Fruit fly (Drosophila melanogaster): ENCODE measurements around the gene 5PtaseI.
A peak's percentile ranks its signal among the peaks of the same experiment; 100 is the strongest.

5PtaseI gene

dm6 chr3R:25009745-25010446 lies 35.1 kb downstream of the 5PtaseI start (continued):
- TF ChIP-seq spab (GFP tag; optimal IDR thresholded peaks at IDR 0.05) (peak; percentile 85), CG7368 (GFP tag; optimal IDR thresholded peaks at IDR 0.05) (peak; percentile 74), Smox (GFP tag; optimal IDR thresholded peaks at IDR 0.05) (peak; percentile 49), Met (GFP tag; optimal IDR thresholded peaks at IDR 0.05) (peak; percentile 69), dac (GFP tag; optimal IDR thresholded peaks at IDR 0.05) (peak; percentile 90), Sox14 (GFP tag; optimal IDR thresholded peaks at IDR 0.05) (peak; percentile 88), CG11902 (GFP tag; optimal IDR thresholded peaks at IDR 0.05) (peak; percentile 44), salr (GFP tag; optimal IDR thresholded peaks at IDR 0.05) (peak; percentile 82 to 88), Eip78C (GFP tag) (peak; percentile 95)

DNA sequence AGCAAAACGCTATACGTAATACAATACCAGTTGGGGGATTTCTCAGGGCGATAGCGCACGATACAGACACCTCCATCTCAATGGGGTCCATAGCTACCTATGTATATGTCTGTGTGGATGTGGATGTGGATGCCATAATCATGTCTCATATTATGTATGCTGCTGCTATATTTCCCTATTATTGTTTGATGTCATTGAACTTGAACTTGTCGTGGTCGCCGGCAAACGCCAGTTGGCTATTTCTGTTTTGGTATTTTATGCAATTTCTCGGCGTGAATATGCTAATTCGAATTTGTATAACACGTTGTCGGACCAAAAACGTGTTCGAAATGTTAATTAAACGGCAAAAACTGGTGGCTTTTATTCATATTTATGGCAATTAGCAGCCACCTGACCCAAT lies 39.2 kb downstream of the 5PtaseI start:
- TF ChIP-seq Blimp-1 (GFP tag; optimal IDR thresholded peaks at IDR 0.05) (no peak), CG3919 (GFP tag; optimal IDR thresholded peaks at IDR 0.05) (no peak), Ets96B (tag; optimal IDR thresholded peaks at IDR 0.05) (no peak), dac (GFP tag; optimal IDR thresholded peaks at IDR 0.05) (no peak), CG6854 (GFP tag; optimal IDR thresholded peaks at IDR 0.05) (no peak), CG15336 (GFP tag; IDR thresholded peaks at IDR 0.05) (no peak)

DNA sequence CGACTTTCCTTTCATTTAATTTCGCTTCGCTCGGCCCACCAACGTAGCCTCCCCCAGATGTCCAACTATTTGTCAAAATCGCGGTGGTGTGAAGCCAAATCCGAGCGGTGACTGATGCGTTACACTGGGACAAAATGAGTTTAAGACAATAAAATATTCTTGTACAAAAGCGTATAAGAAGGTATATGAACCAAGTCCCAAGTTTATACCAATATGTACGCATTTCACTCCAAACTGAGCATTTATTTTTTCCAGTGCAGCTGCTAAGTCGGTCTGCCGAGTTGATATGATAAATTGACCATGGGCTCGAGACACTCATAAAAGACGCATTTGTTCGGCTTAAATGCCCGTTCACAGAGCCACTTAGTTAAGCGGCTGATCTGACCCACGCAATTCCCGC lies 40.2 kb downstream of the 5PtaseI start:
- TF ChIP-seq CG3919 (GFP tag; optimal IDR thresholded peaks at IDR 0.05) (peak; percentile 62), Gug (GFP tag; IDR thresholded peaks at IDR 0.05) (peak; percentile 39; the same call in 1 of the 2 replicates), pdm3 (GFP tag; optimal IDR thresholded peaks at IDR 0.05) (peak; percentile 47), fkh (GFP tag; optimal IDR thresholded peaks at IDR 0.05) (no peak), CG6792 (GFP tag; optimal IDR thresholded peaks at IDR 0.05) (no peak), CG1621 (tag; optimal IDR thresholded peaks at IDR 0.05) (no peak), Sox14 (GFP tag; optimal IDR thresholded peaks at IDR 0.05) (peak; percentile 31), topi (GFP tag; optimal IDR thresholded peaks at IDR 0.05) (peak; percentile 24), Eip75B (GFP tag; optimal IDR thresholded peaks at IDR 0.05) (no peak), Met (GFP tag; optimal IDR thresholded peaks at IDR 0.05) (no peak), CG9139 (GFP tag; optimal IDR thresholded peaks at IDR 0.05) (no peak), Sox102F (GFP tag; optimal IDR thresholded peaks at IDR 0.05) (no peak), CG6163 (GFP tag; IDR thresholded peaks at IDR 0.05) (0 out of 3 replicates have a peak, but pooled peaks have one; percentile 56), esn (GFP tag; optimal IDR thresholded peaks at IDR 0.05) (peak; percentile 7), Hr38 (GFP tag; optimal IDR thresholded peaks at IDR 0.05) (no peak), dsx (GFP tag; optimal IDR thresholded peaks at IDR 0.05; ENCODE audit: poor library complexity, severe bottlenecking) (no peak), vri (GFP tag; optimal IDR thresholded peaks at IDR 0.05) (no peak), CG16779 (tag; optimal IDR thresholded peaks at IDR 0.05) (no peak), salr (GFP tag; optimal IDR thresholded peaks at IDR 0.05) (peak in 1 of 2 experiments; percentile 27), eg (GFP tag; IDR thresholded peaks at IDR 0.05) (peak; percentile 76), lz (GFP tag; optimal IDR thresholded peaks at IDR 0.05) (no peak), Sox15 (GFP tag; optimal IDR thresholded peaks at IDR 0.05) (no peak), Hr39 (GFP tag; optimal IDR thresholded peaks at IDR 0.05) (peak; percentile 39), ss (GFP tag; optimal IDR thresholded peaks at IDR 0.05) (no peak), CG10669 (GFP tag; optimal IDR thresholded peaks at IDR 0.05) (no peak), CG11902 (GFP tag; optimal IDR thresholded peaks at IDR 0.05) (no peak), acj6 (GFP tag; optimal IDR thresholded peaks at IDR 0.05) (peak; percentile 34), CG3032 (tag; optimal IDR thresholded peaks at IDR 0.05) (no peak), Eip78C (GFP tag) (peak; percentile 81), net (GFP tag; optimal IDR thresholded peaks at IDR 0.05) (peak; percentile 39), fd59A (GFP tag; optimal IDR thresholded peaks at IDR 0.05) (no peak), CG7368 (GFP tag; optimal IDR thresholded peaks at IDR 0.05) (peak; percentile 1), Eip93F (GFP tag; optimal IDR thresholded peaks at IDR 0.05) (no peak), Ets96B (tag; optimal IDR thresholded peaks at IDR 0.05) (no peak), CG15336 (GFP tag; IDR thresholded peaks at IDR 0.05) (peak; percentile 66), CG6854 (GFP tag; optimal IDR thresholded peaks at IDR 0.05) (no peak), dac (GFP tag; optimal IDR thresholded peaks at IDR 0.05) (peak; percentile 23), Lpt (GFP tag; optimal IDR thresholded peaks at IDR 0.05) (peak; percentile 25), Ets21C (GFP tag; optimal IDR thresholded peaks at IDR 0.05) (no peak), achi (GFP tag; optimal IDR thresholded peaks at IDR 0.05) (peak; percentile 37), CG6808 (GFP tag; optimal IDR thresholded peaks at IDR 0.05) (no peak), fd85E (GFP tag; optimal IDR thresholded peaks at IDR 0.05) (no peak)
